Worm (Caenorhabditis elegans) whole organism, young adult: ENCODE data around the gene vps-15.

Source experiments
- C06A6.2 ChIP-seq: fragments of 200-800 bp; sonication (Bioruptor generic); conservative IDR thresholded peaks from 2 replicates; pipeline ENCODE4 v1.3.6; 2022; ENCODE audit warnings: missing genetic modification characterization, missing compliant biosample characterization
- F49E8.2 ChIP-seq: sonication (generic microtip); optimal IDR thresholded peaks from 3 replicates; lab custom pipeline; 2017; ENCODE audit warnings: missing genetic modification characterization, mild to moderate bottlenecking, missing compliant biosample characterization, antibody characterized with exemption, moderate library complexity; ENCODE audit not compliant: insufficient read depth
- Y67H2A.10 ChIP-seq: fragments of 200-800 bp; sonication (Bioruptor generic); conservative IDR thresholded peaks from 2 replicates; pipeline ENCODE4 v1.3.6; 2022; ENCODE audit warnings: missing genetic modification reagents, missing genetic modification characterization, missing compliant biosample characterization
- akir-1 ChIP-seq: fragments of 200-800 bp; sonication (Bioruptor generic); optimal IDR thresholded peaks from 2 replicates; lab custom pipeline; 2018; ENCODE audit warnings: mild to moderate bottlenecking, missing genetic modification characterization, moderate library complexity, missing compliant biosample characterization
- ceh-58 ChIP-seq: fragments of 200-800 bp; sonication (Bioruptor generic); IDR thresholded peaks from 2 replicates; pipeline ENCODE4 v1.3.6; 2022; ENCODE audit warnings: missing genetic modification characterization, missing compliant biosample characterization
- dpl-1 ChIP-seq: fragments of 150-350 bp; optimal IDR thresholded peaks from 2 replicates; lab custom pipeline; 2014; ENCODE audit warnings: missing biosample characterization, missing genetic modification reagents, missing genetic modification characterization
- hlh-26 ChIP-seq: fragments of 200-800 bp; sonication (Bioruptor generic); conservative IDR thresholded peaks from 2 replicates; pipeline ENCODE4 v1.3.6; 2022; ENCODE audit warnings: missing genetic modification reagents, missing genetic modification characterization, missing compliant biosample characterization
- lir-1 ChIP-seq: fragments of 200-800 bp; sonication (Bioruptor generic); conservative IDR thresholded peaks from 2 replicates; pipeline ENCODE4 v1.3.6; 2022; ENCODE audit warnings: missing genetic modification reagents, missing genetic modification characterization, missing compliant biosample characterization
- mes-4 ChIP-seq: sonication (generic microtip); optimal IDR thresholded peaks from 2 replicates; lab custom pipeline; 2016; ENCODE audit warnings: missing genotype, missing genetic modification characterization, missing compliant biosample characterization
- nhr-90 ChIP-seq: sonication (generic microtip); optimal IDR thresholded peaks from 2 replicates; lab custom pipeline; 2016; ENCODE audit warnings: missing genotype, mild to moderate bottlenecking, missing genetic modification characterization, missing compliant biosample characterization
- pha-4 ChIP-seq: fragments of 150-350 bp; sonication (generic microtip); optimal IDR thresholded peaks from 2 replicates; lab custom pipeline; 2014; ENCODE audit warnings: missing biosample characterization, missing genetic modification reagents, missing genetic modification characterization
- unc-130 ChIP-seq: sonication (generic microtip); optimal IDR thresholded peaks from 2 replicates; lab custom pipeline; 2016; ENCODE audit warnings: missing genetic modification reagents, missing genetic modification characterization, missing compliant biosample characterization
- unc-62 ChIP-seq: fragments of 150-350 bp; optimal IDR thresholded peaks from 2 replicates; lab custom pipeline; 2014; ENCODE audit warnings: missing biosample characterization, missing genetic modification reagents, missing genetic modification characterization

DNA sequence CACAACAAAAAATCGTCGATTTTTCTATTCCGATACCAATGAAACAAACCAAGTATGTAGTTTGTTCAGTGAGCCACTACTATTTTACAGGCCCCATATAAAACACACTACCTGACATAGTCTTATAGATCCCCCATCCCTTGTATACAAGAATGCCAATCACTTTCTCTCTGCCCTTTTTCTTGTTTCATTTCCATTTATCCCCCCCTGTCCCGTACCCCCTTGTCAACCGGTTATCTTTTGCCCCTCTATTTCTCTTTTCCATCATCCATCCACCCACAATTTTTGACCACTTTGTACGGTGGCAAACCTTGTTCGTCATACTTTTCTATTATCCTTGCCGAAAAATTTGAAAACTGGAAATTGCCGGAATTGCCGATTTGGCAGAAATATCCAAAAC lies 37.3 kb upstream of the vps-15 start:
- TF ChIP-seq hlh-26 (no peak), Y67H2A.10 (GFP tag; lab: Robert Waterston, UW) (no peak), dpl-1 (GFP tag; lab: Kevin White, UChicago) (no peak), nhr-90 (no peak), mes-4 (tag; lab: Kevin White, UChicago) (no peak), F49E8.2 (tag; lab: Kevin White, UChicago) (no peak), unc-62 (no peak), unc-130 (GFP tag; lab: Kevin White, UChicago) (no peak), C06A6.2 (GFP tag; lab: Robert Waterston, UW) (no peak), lir-1 (GFP tag; lab: Robert Waterston, UW) (no peak), ceh-58 (no peak), pha-4 (tag; lab: Kevin White, UChicago) (no peak), akir-1 (GFP tag; lab: Kevin White, UChicago) (no peak)
